Fruit fly (Drosophila melanogaster) whole organism, embryonic: ENCODE results near the gene Vm34Ca.

ENCODE experiments used
- ATbp ChIP-seq: fragments of 200-800 bp; sonication (Bioruptor generic); optimal IDR thresholded peaks from 2 replicates; lab custom pipeline; 2017; ENCODE audit warnings: missing biosample characterization, mild to moderate bottlenecking, missing genetic modification characterization, missing genetic modification reagents
- Awh ChIP-seq: fragments of 200-800 bp; sonication (Bioruptor generic); IDR thresholded peaks from 2 replicates; pipeline ENCODE4, ENCODE4 v1.3.6; 2022; ENCODE audit warnings: missing biosample characterization, missing genetic modification characterization
- BEAF-32 ChIP-seq: fragments of 200-800 bp; sonication (Bioruptor generic); optimal IDR thresholded peaks from 3 replicates; lab custom pipeline; 2017; ENCODE audit warnings: missing biosample characterization, missing genetic modification characterization, mild to moderate bottlenecking, moderate library complexity, missing genetic modification reagents
- CG10147 ChIP-seq: fragments of 200-800 bp; sonication (Bioruptor generic); optimal IDR thresholded peaks from 2 replicates; lab custom pipeline; 2019; ENCODE audit warnings: missing biosample characterization, mild to moderate bottlenecking, missing genetic modification characterization, moderate library complexity
- CG10654 ChIP-seq: fragments of 200-800 bp; sonication (Bioruptor generic); optimal IDR thresholded peaks from 2 replicates; lab custom pipeline; 2016; ENCODE audit warnings: missing biosample characterization, missing genetic modification characterization
- CG12155 ChIP-seq: fragments of 200-800 bp; sonication (Bioruptor generic); optimal IDR thresholded peaks from 3 replicates; lab custom pipeline; 2016; ENCODE audit warnings: missing biosample characterization, missing genetic modification characterization
- CG13287 ChIP-seq: fragments of 200-800 bp; sonication (Bioruptor generic); IDR thresholded peaks from 2 replicates; pipeline ENCODE4 v1.3.6; 2022; ENCODE audit warnings: missing biosample characterization, missing genetic modification characterization; ENCODE audit not compliant: partially characterized antibody
- CG13424 ChIP-seq: fragments of 200-800 bp; sonication (Bioruptor generic); optimal IDR thresholded peaks from 2 replicates; lab custom pipeline; 2019; ENCODE audit warnings: missing biosample characterization, mild to moderate bottlenecking, missing genetic modification characterization, moderate library complexity
- CG14710 ChIP-seq: fragments of 200-800 bp; sonication (Bioruptor generic); optimal IDR thresholded peaks from 3 replicates; lab custom pipeline; 2019; ENCODE audit warnings: missing biosample characterization, mild to moderate bottlenecking, missing genetic modification characterization, moderate library complexity
- CG17328 ChIP-seq: fragments of 200-800 bp; sonication (Bioruptor generic); IDR thresholded peaks from 2 replicates; pipeline ENCODE4 v1.3.6; 2022; ENCODE audit warnings: missing biosample characterization, missing genetic modification characterization
- CG18599 ChIP-seq: fragments of 200-800 bp; sonication (Bioruptor generic); optimal IDR thresholded peaks from 3 replicates; lab custom pipeline; 2017; ENCODE audit warnings: missing biosample characterization, missing genetic modification characterization, mild to moderate bottlenecking, moderate library complexity, missing genetic modification reagents
- CG2875 ChIP-seq: fragments of 200-800 bp; sonication (Bioruptor generic); optimal IDR thresholded peaks from 2 replicates; lab custom pipeline; 2017; ENCODE audit warnings: missing biosample characterization, mild to moderate bottlenecking, missing genetic modification characterization, missing genetic modification reagents
- CG3838 ChIP-seq: fragments of 200-800 bp; sonication (Bioruptor generic); optimal IDR thresholded peaks from 3 replicates; lab custom pipeline; 2016; ENCODE audit warnings: missing biosample characterization, missing genetic modification characterization
- CG43689 ChIP-seq: fragments of 200-800 bp; sonication (Bioruptor generic); IDR thresholded peaks from 2 replicates; pipeline ENCODE4 v1.3.6; 2022; ENCODE audit warnings: missing biosample characterization, missing genetic modification characterization
- CG4404 ChIP-seq: fragments of 200-800 bp; sonication (Bioruptor generic); IDR thresholded peaks from 2 replicates; pipeline ENCODE4 v1.3.6; 2022; ENCODE audit warnings: missing biosample characterization, missing genetic modification characterization
- CG7271 ChIP-seq: fragments of 200-800 bp; sonication (Bioruptor generic); optimal IDR thresholded peaks from 2 replicates; lab custom pipeline; 2018; ENCODE audit warnings: missing biosample characterization, mild to moderate bottlenecking, missing genetic modification characterization, moderate library complexity
- CG7987 ChIP-seq: fragments of 200-800 bp; sonication (Bioruptor generic); optimal IDR thresholded peaks from 2 replicates; lab custom pipeline; 2018; ENCODE audit warnings: missing biosample characterization, mild to moderate bottlenecking, missing genetic modification characterization, moderate library complexity
- CrebB ChIP-seq: fragments of 200-800 bp; sonication (Bioruptor generic); optimal IDR thresholded peaks from 3 replicates; lab custom pipeline; 2018; ENCODE audit warnings: missing biosample characterization, mild to moderate bottlenecking, missing genetic modification characterization
- E2f2 ChIP-seq: fragments of 200-800 bp; sonication (Bioruptor generic); IDR thresholded peaks from 2 replicates; pipeline ENCODE4 v1.3.6; 2022; ENCODE audit warnings: missing biosample characterization, missing genetic modification characterization
- Ets65A ChIP-seq: fragments of 200-800 bp; sonication (Bioruptor generic); peaks from one replicate; lab custom pipeline; 2016; ENCODE audit warnings: missing biosample characterization, missing genetic modification characterization
- Hey ChIP-seq: fragments of 200-800 bp; sonication (Bioruptor generic); optimal IDR thresholded peaks from 3 replicates; lab custom pipeline; 2018; ENCODE audit warnings: missing biosample characterization, mild to moderate bottlenecking, missing genetic modification characterization
- Hr51 ChIP-seq, 2 experiments: fragments of 200-800 bp; sonication (Bioruptor generic); optimal IDR thresholded peaks; 2 replicates in 1 of 2; 3 replicates in 1 of 2; lab custom pipeline; 2016 to 2018; ENCODE audit warnings: missing biosample characterization in 2 of 2, missing genetic modification characterization in 2 of 2, mild to moderate bottlenecking in 1 of 2, moderate library complexity in 1 of 2
- Meics ChIP-seq: fragments of 200-800 bp; sonication (Bioruptor generic); optimal IDR thresholded peaks from 2 replicates; lab custom pipeline; 2017; ENCODE audit warnings: missing biosample characterization, mild to moderate bottlenecking, missing genetic modification characterization
- NFAT ChIP-seq: fragments of 200-800 bp; sonication (Bioruptor generic); IDR thresholded peaks from 2 replicates; pipeline ENCODE4 v1.3.6; 2022; ENCODE audit warnings: missing biosample characterization, missing genetic modification characterization
- Nf-YC ChIP-seq: fragments of 200-800 bp; optimal IDR thresholded peaks from 3 replicates; lab custom pipeline; 2019; ENCODE audit warnings: missing biosample characterization, mild to moderate bottlenecking, missing genetic modification characterization, moderate library complexity
- Rfx ChIP-seq: fragments of 200-800 bp; sonication (Bioruptor generic); IDR thresholded peaks from 2 replicates; pipeline ENCODE4 v1.3.6; 2022; ENCODE audit warnings: missing biosample characterization, missing genetic modification characterization
- Six4 ChIP-seq: fragments of 200-800 bp; sonication (Bioruptor generic); optimal IDR thresholded peaks from 2 replicates; lab custom pipeline; 2016; ENCODE audit warnings: missing biosample characterization, missing genetic modification characterization
- YL-1 ChIP-seq: fragments of 200-800 bp; sonication (Bioruptor generic); optimal IDR thresholded peaks from 3 replicates; lab custom pipeline; 2017; ENCODE audit warnings: missing biosample characterization, mild to moderate bottlenecking, missing genetic modification characterization
- ase ChIP-seq: fragments of 200-800 bp; sonication (Bioruptor generic); IDR thresholded peaks from 3 replicates; pipeline ENCODE4 v1.3.6; 2022; ENCODE audit warnings: missing biosample characterization, missing genetic modification characterization
- bcd ChIP-seq: fragments of 200-800 bp; sonication (Bioruptor generic); optimal IDR thresholded peaks from 2 replicates; lab custom pipeline; 2017; ENCODE audit warnings: missing biosample characterization, mild to moderate bottlenecking, missing genetic modification characterization
- crol ChIP-seq: fragments of 200-800 bp; sonication (Bioruptor generic); IDR thresholded peaks from 2 replicates; pipeline ENCODE4 v1.3.6; 2022; ENCODE audit warnings: missing biosample characterization, missing genetic modification characterization
- cwo ChIP-seq: fragments of 200-800 bp; sonication (Bioruptor generic); optimal IDR thresholded peaks from 3 replicates; lab custom pipeline; 2017; ENCODE audit warnings: missing biosample characterization, missing genetic modification characterization, mild to moderate bottlenecking, moderate library complexity, missing genetic modification reagents
- emc ChIP-seq: fragments of 200-800 bp; sonication (Bioruptor generic); optimal IDR thresholded peaks from 2 replicates; lab custom pipeline; 2016; ENCODE audit warnings: missing biosample characterization, missing genetic modification characterization
- ewg ChIP-seq: fragments of 200-800 bp; sonication (Bioruptor generic); optimal IDR thresholded peaks from 3 replicates; lab custom pipeline; 2017; ENCODE audit warnings: mild to moderate bottlenecking, missing biosample characterization, missing genetic modification reagents, missing genetic modification characterization
- fd3F ChIP-seq: fragments of 200-800 bp; sonication (Bioruptor generic); optimal IDR thresholded peaks from 2 replicates; lab custom pipeline; 2018; ENCODE audit warnings: missing biosample characterization, mild to moderate bottlenecking, missing genetic modification characterization, moderate library complexity
- gro ChIP-seq: fragments of 200-800 bp; sonication (Bioruptor generic); optimal IDR thresholded peaks from 2 replicates; lab custom pipeline; 2016; ENCODE audit warnings: missing biosample characterization, missing genetic modification characterization
- gsb-n ChIP-seq: fragments of 200-800 bp; sonication (Bioruptor generic); optimal IDR thresholded peaks from 3 replicates; lab custom pipeline; 2018; ENCODE audit warnings: missing biosample characterization, mild to moderate bottlenecking, missing genetic modification characterization
- gt ChIP-seq: fragments of 200-800 bp; sonication (Bioruptor generic); IDR thresholded peaks from 2 replicates; pipeline ENCODE4 v1.3.6; 2022; ENCODE audit warnings: missing biosample characterization, missing genetic modification characterization
- kah ChIP-seq: fragments of 200-800 bp; sonication (Bioruptor generic); optimal IDR thresholded peaks from 2 replicates; lab custom pipeline; 2018; ENCODE audit warnings: missing biosample characterization, mild to moderate bottlenecking, missing genetic modification characterization
- nerfin-1 ChIP-seq: fragments of 200-800 bp; sonication (Bioruptor generic); optimal IDR thresholded peaks from 3 replicates; lab custom pipeline; 2019; ENCODE audit warnings: missing biosample characterization, mild to moderate bottlenecking, missing genetic modification characterization, moderate library complexity
- odd ChIP-seq: fragments of 200-800 bp; sonication (Bioruptor generic); optimal IDR thresholded peaks from 2 replicates; lab custom pipeline; 2017; ENCODE audit warnings: missing biosample characterization, mild to moderate bottlenecking, missing genetic modification characterization
- pfk ChIP-seq: fragments of 200-800 bp; sonication (Bioruptor generic); optimal IDR thresholded peaks from 2 replicates; lab custom pipeline; 2018; ENCODE audit warnings: missing biosample characterization, mild to moderate bottlenecking, missing genetic modification characterization, moderate library complexity
- sim ChIP-seq: fragments of 200-800 bp; sonication (Bioruptor generic); IDR thresholded peaks from 2 replicates; pipeline ENCODE4 v1.3.6; 2022; ENCODE audit warnings: missing biosample characterization, missing genetic modification characterization
- toy ChIP-seq: fragments of 200-800 bp; sonication (Bioruptor generic); IDR thresholded peaks from 2 replicates; pipeline ENCODE4 v1.3.6; 2022; ENCODE audit warnings: missing biosample characterization, missing genetic modification characterization
- trem ChIP-seq: fragments of 200-800 bp; optimal IDR thresholded peaks from 3 replicates; lab custom pipeline; 2019; ENCODE audit warnings: missing biosample characterization, mild to moderate bottlenecking, missing genetic modification characterization, moderate library complexity
- wdn ChIP-seq: fragments of 200-800 bp; sonication (Bioruptor generic); IDR thresholded peaks from 2 replicates; pipeline ENCODE4 v1.3.6; 2022; ENCODE audit warnings: missing biosample characterization, missing genetic modification characterization
- wek ChIP-seq: fragments of 200-800 bp; sonication (Bioruptor generic); optimal IDR thresholded peaks from 3 replicates; lab custom pipeline; 2018; ENCODE audit warnings: missing biosample characterization, mild to moderate bottlenecking, missing genetic modification characterization, moderate library complexity

Vm34Ca gene

dm6 chr2L:13414525-13415481, 3.4 kb upstream of the Vm34Ca start, which contains the start of the genes CG16956, CG42784 and CG43850 (continued):
- TF ChIP-seq CG12155 (GFP tag; lab: Kevin White, UChicago), result no peak
- no peak for TF ChIP-seq toy (GFP tag; lab: Robert Waterston, UW)
- peak; percentile 86 for TF ChIP-seq CG7987 (GFP tag; lab: Kevin White, UChicago)
- no peak for TF ChIP-seq CG4404 (GFP tag; lab: Robert Waterston, UW)
- peak; percentile 56 for TF ChIP-seq CG10147
- no peak for TF ChIP-seq trem
- peak; percentile 51 for TF ChIP-seq Ets65A (GFP tag; lab: Kevin White, UChicago)
- no peak for TF ChIP-seq gt (GFP tag; lab: Robert Waterston, UW)
- TF ChIP-seq bcd (GFP tag; lab: Kevin White, UChicago), result peak; percentile 46
- peak; percentile 89 for TF ChIP-seq ewg (GFP tag; lab: Kevin White, UChicago)
- no peak; the same call in 1 of the 2 replicates for TF ChIP-seq E2f2 (GFP tag; lab: Robert Waterston, UW)
- TF ChIP-seq Hey (tag; lab: Kevin White, UChicago), result peak; percentile 54
- no peak for TF ChIP-seq CG13424 (tag; lab: Kevin White, UChicago)
- peak; percentile 49 for TF ChIP-seq Nf-YC (tag; lab: Kevin White, UChicago)
- TF ChIP-seq Meics (GFP tag; lab: Kevin White, UChicago), result peak; percentile 87
- peak; percentile 80 for TF ChIP-seq wek
- TF ChIP-seq ase (GFP tag; lab: Robert Waterston, UW), result 0 out of 3 replicates have a peak, but pooled peaks have one; percentile 7
- TF ChIP-seq wdn, result no peak
- TF ChIP-seq pfk, result peak; percentile 58
- TF ChIP-seq CG7271, result peak; percentile 2
- peak; percentile 46; the same call in 1 of the 2 replicates for TF ChIP-seq CG43689 (GFP tag; lab: Robert Waterston, UW)
- TF ChIP-seq CG2875 (GFP tag; lab: Kevin White, UChicago), result no peak
- TF ChIP-seq CG10654 (GFP tag; lab: Kevin White, UChicago), result no peak
- peak; percentile 53 for TF ChIP-seq CG17328
- TF ChIP-seq ATbp, result peak; percentile 66
- TF ChIP-seq Six4 (GFP tag; lab: Kevin White, UChicago), result no peak
- TF ChIP-seq YL-1 (GFP tag; lab: Kevin White, UChicago), result peak; percentile 55
- TF ChIP-seq gsb-n, result no peak
- TF ChIP-seq fd3F, result peak; percentile 59
- TF ChIP-seq CG13287 (GFP tag; lab: Robert Waterston, UW), result peak; percentile 23
- peak; percentile 33; the same call in 1 of the 2 replicates for TF ChIP-seq NFAT (GFP tag; lab: Robert Waterston, UW)
- TF ChIP-seq CrebB, result peak; percentile 85
- TF ChIP-seq CG18599 (GFP tag; lab: Kevin White, UChicago), result peak; percentile 88
- 0 out of 2 replicates have a peak, but pooled peaks have one; percentile 25 for TF ChIP-seq sim (GFP tag; lab: Robert Waterston, UW)
- peak; percentile 69 for TF ChIP-seq Rfx
- TF ChIP-seq CG3838, result no peak
- peak; percentile 5 for TF ChIP-seq gro (GFP tag; lab: Kevin White, UChicago)
- no peak for TF ChIP-seq BEAF-32 (GFP tag; lab: Kevin White, UChicago)
- TF ChIP-seq nerfin-1, result no peak
- TF ChIP-seq crol (GFP tag; lab: Robert Waterston, UW), result peak; percentile 25; the same call in 1 of the 2 replicates
- TF ChIP-seq odd (GFP tag; lab: Kevin White, UChicago), result peak; percentile 83
- TF ChIP-seq Hr51 (GFP tag; optimal IDR thresholded peaks at IDR 0.05; lab: Kevin White, UChicago), result peak in 1 of 2 experiments; percentile 69
- TF ChIP-seq CG14710 (tag; lab: Kevin White, UChicago), result no peak
- peak; percentile 49 for TF ChIP-seq kah
- TF ChIP-seq emc (GFP tag; lab: Kevin White, UChicago), result no peak
- TF ChIP-seq Awh (GFP tag; lab: Robert Waterston, UW), result no peak
- TF ChIP-seq cwo (GFP tag; lab: Kevin White, UChicago), result peak; percentile 56
